Worm (Caenorhabditis elegans): Measurements from ENCODE around the gene srt-40.

- TF ChIP-seq ztf-11 (tag; optimal IDR thresholded peaks at IDR 0.05) (no peak), unc-62 (GFP tag; optimal IDR thresholded peaks at IDR 0.05) (no peak), mab-5 (tag; optimal IDR thresholded peaks at IDR 0.05) (no peak), nhr-2 (tag; optimal IDR thresholded peaks at IDR 0.05) (no peak), nhr-237 (tag; optimal IDR thresholded peaks at IDR 0.05) (no peak), nhr-28 (tag; optimal IDR thresholded peaks at IDR 0.05) (no peak), elt-3 (tag; optimal IDR thresholded peaks at IDR 0.05) (no peak), sptf-1 (tag; optimal IDR thresholded peaks at IDR 0.05) (no peak)
These were observed 5.9 kb upstream of the srt-40 start, which contains the start of gene nhr-133 for ce11 chrV:2211936-2212335.
